Fruit fly (Drosophila melanogaster) whole organism, embryonic: Measurements from ENCODE around the gene CG4230.

Source experiments
- Bgb ChIP-seq: fragments of 200-800 bp; sonication (Bioruptor generic); IDR thresholded peaks from 2 replicates; pipeline ENCODE4 v1.3.6; 2022; ENCODE audit warnings: missing biosample characterization, missing genetic modification characterization; ENCODE audit not compliant: partially characterized antibody
- BtbVII ChIP-seq: fragments of 200-800 bp; sonication (Bioruptor generic); optimal IDR thresholded peaks from 3 replicates; lab custom pipeline; 2017; ENCODE audit warnings: missing biosample characterization, mild to moderate bottlenecking, missing genetic modification characterization
- CG10274 ChIP-seq: fragments of 200-800 bp; sonication (Bioruptor generic); optimal IDR thresholded peaks from 3 replicates; lab custom pipeline; 2017; ENCODE audit warnings: missing biosample characterization, mild to moderate bottlenecking, missing genetic modification characterization
- CG11560 ChIP-seq: fragments of 200-800 bp; sonication (Bioruptor generic); IDR thresholded peaks from 3 replicates; pipeline ENCODE4 v1.3.6; 2022; ENCODE audit warnings: missing biosample characterization, missing genetic modification characterization
- CG11723 ChIP-seq: fragments of 200-800 bp; sonication (Bioruptor generic); optimal IDR thresholded peaks from 2 replicates; lab custom pipeline; 2017; ENCODE audit warnings: missing biosample characterization, mild to moderate bottlenecking, missing genetic modification characterization
- CG13296 ChIP-seq: fragments of 200-800 bp; sonication (Bioruptor generic); optimal IDR thresholded peaks from 3 replicates; lab custom pipeline; 2018; ENCODE audit warnings: missing biosample characterization, mild to moderate bottlenecking, missing genetic modification characterization
- CG14710 ChIP-seq: fragments of 200-800 bp; sonication (Bioruptor generic); optimal IDR thresholded peaks from 3 replicates; lab custom pipeline; 2019; ENCODE audit warnings: missing biosample characterization, mild to moderate bottlenecking, missing genetic modification characterization, moderate library complexity
- CG1792 ChIP-seq: fragments of 200-800 bp; sonication (Bioruptor generic); optimal IDR thresholded peaks from 2 replicates; lab custom pipeline; 2016; ENCODE audit warnings: missing biosample characterization, missing genetic modification characterization
- CG1832 ChIP-seq: fragments of 200-800 bp; sonication (Bioruptor generic); optimal IDR thresholded peaks from 2 replicates; lab custom pipeline; 2017; ENCODE audit warnings: missing biosample characterization, mild to moderate bottlenecking, missing genetic modification characterization, inconsistent platforms
- CG2116 ChIP-seq: fragments of 200-800 bp; sonication (Bioruptor generic); optimal IDR thresholded peaks from 3 replicates; lab custom pipeline; 2018; ENCODE audit warnings: missing biosample characterization, mild to moderate bottlenecking, missing genetic modification characterization
- CG2199 ChIP-seq: fragments of 200-800 bp; sonication (Bioruptor generic); IDR thresholded peaks from 3 replicates; pipeline ENCODE4 v1.3.6; 2022; ENCODE audit warnings: missing biosample characterization, missing genetic modification characterization
- CG2712 ChIP-seq: fragments of 200-800 bp; optimal IDR thresholded peaks from 3 replicates; lab custom pipeline; 2019; ENCODE audit warnings: missing biosample characterization, mild to moderate bottlenecking, missing genetic modification characterization, moderate library complexity
- CG30431 ChIP-seq: fragments of 200-800 bp; sonication (Bioruptor generic); optimal IDR thresholded peaks from 2 replicates; lab custom pipeline; 2017; ENCODE audit warnings: missing biosample characterization, missing genetic modification characterization
- CG3838 ChIP-seq: fragments of 200-800 bp; sonication (Bioruptor generic); optimal IDR thresholded peaks from 3 replicates; lab custom pipeline; 2016; ENCODE audit warnings: missing biosample characterization, missing genetic modification characterization
- CG7357 ChIP-seq: fragments of 200-800 bp; sonication (Bioruptor generic); IDR thresholded peaks from 3 replicates; pipeline ENCODE4 v1.3.6; 2022; ENCODE audit warnings: missing biosample characterization, missing genetic modification characterization
- CG8944 ChIP-seq: fragments of 200-800 bp; sonication (Bioruptor generic); optimal IDR thresholded peaks from 3 replicates; lab custom pipeline; 2016; ENCODE audit warnings: missing biosample characterization, missing genetic modification characterization
- CrebB ChIP-seq: fragments of 200-800 bp; sonication (Bioruptor generic); optimal IDR thresholded peaks from 3 replicates; lab custom pipeline; 2018; ENCODE audit warnings: missing biosample characterization, mild to moderate bottlenecking, missing genetic modification characterization
- Dip2 ChIP-seq: fragments of 200-800 bp; sonication (Bioruptor generic); IDR thresholded peaks from 2 replicates; pipeline ENCODE4 v1.3.6; 2022; ENCODE audit warnings: missing biosample characterization, missing genetic modification characterization
- Fer1 ChIP-seq: fragments of 200-800 bp; sonication (Bioruptor generic); optimal IDR thresholded peaks from 2 replicates; lab custom pipeline; 2017; ENCODE audit warnings: missing biosample characterization, mild to moderate bottlenecking, missing genetic modification characterization
- HLH4C ChIP-seq: fragments of 200-800 bp; sonication (Bioruptor generic); IDR thresholded peaks from 3 replicates; pipeline ENCODE4 v1.3.6; 2022; ENCODE audit warnings: missing biosample characterization, missing genetic modification characterization; ENCODE audit not compliant: partially characterized antibody
- Hand ChIP-seq: fragments of 200-800 bp; sonication (Bioruptor generic); optimal IDR thresholded peaks from 2 replicates; lab custom pipeline; 2017; ENCODE audit warnings: mild to moderate bottlenecking, missing biosample characterization, missing genetic modification reagents, missing genetic modification characterization
- HmgZ ChIP-seq: fragments of 200-800 bp; sonication (Bioruptor generic); optimal IDR thresholded peaks from 2 replicates; lab custom pipeline; 2018; ENCODE audit warnings: missing biosample characterization, mild to moderate bottlenecking, missing genetic modification characterization
- Hr78 ChIP-seq, 2 experiments: fragments of 200-800 bp in 1 of 2; fragments of >200 bp in 1 of 2; sonication (Bioruptor generic) in 1 of 2; optimal IDR thresholded peaks; 2 replicates each; lab custom pipeline; 2017 to 2019; ENCODE audit warnings: missing biosample characterization in 2 of 2, missing genetic modification characterization in 2 of 2, mild to moderate bottlenecking in 1 of 2, moderate library complexity in 1 of 2
- MBD-R2 ChIP-seq: fragments of 200-800 bp; sonication (Bioruptor generic); IDR thresholded peaks from 2 replicates; pipeline ENCODE4 v1.3.6; 2022; ENCODE audit warnings: missing biosample characterization, missing genetic modification characterization
- Meics ChIP-seq: fragments of 200-800 bp; sonication (Bioruptor generic); optimal IDR thresholded peaks from 2 replicates; lab custom pipeline; 2017; ENCODE audit warnings: missing biosample characterization, mild to moderate bottlenecking, missing genetic modification characterization
- NfI ChIP-seq: fragments of 200-800 bp; sonication (Bioruptor generic); optimal IDR thresholded peaks from 3 replicates; lab custom pipeline; 2018; ENCODE audit warnings: missing biosample characterization, mild to moderate bottlenecking, missing genetic modification characterization, moderate library complexity
- Ravus ChIP-seq: fragments of 200-800 bp; sonication (Bioruptor generic); IDR thresholded peaks from 2 replicates; pipeline ENCODE4 v1.3.6; 2022; ENCODE audit warnings: missing biosample characterization, missing genetic modification characterization
- TFAM ChIP-seq: fragments of 200-800 bp; sonication (Bioruptor generic); optimal IDR thresholded peaks from 2 replicates; lab custom pipeline; 2017; ENCODE audit warnings: missing biosample characterization, missing genetic modification characterization, inconsistent platforms
- Trl ChIP-seq, 3 experiments: fragments of >200 bp in 2 of 3; fragments of 200-800 bp in 1 of 3; sonication (Bioruptor generic) in 1 of 3; optimal IDR thresholded peaks; 2 replicates in 1 of 3; 3 replicates in 2 of 3; lab custom pipeline; 2016 to 2017; ENCODE audit warnings: missing biosample characterization in 1 of 3, missing genetic modification characterization in 1 of 3
- abd-A ChIP-seq: fragments of 200-800 bp; sonication (Bioruptor generic); optimal IDR thresholded peaks from 3 replicates; lab custom pipeline; 2019; ENCODE audit warnings: missing biosample characterization, mild to moderate bottlenecking, missing genetic modification characterization, moderate library complexity
- cg ChIP-seq: fragments of 200-800 bp; sonication (Bioruptor generic); optimal IDR thresholded peaks from 3 replicates; lab custom pipeline; 2019; ENCODE audit warnings: missing biosample characterization, mild to moderate bottlenecking, missing genetic modification characterization, moderate library complexity
- cwo ChIP-seq: fragments of 200-800 bp; sonication (Bioruptor generic); optimal IDR thresholded peaks from 3 replicates; lab custom pipeline; 2017; ENCODE audit warnings: missing biosample characterization, missing genetic modification characterization, mild to moderate bottlenecking, moderate library complexity, missing genetic modification reagents
- ftz-f1 ChIP-seq: fragments of 200-800 bp; sonication (Bioruptor generic); optimal IDR thresholded peaks from 2 replicates; lab custom pipeline; 2016; ENCODE audit warnings: missing biosample characterization, missing genetic modification characterization
- grn ChIP-seq: fragments of 200-800 bp; sonication (Bioruptor generic); optimal IDR thresholded peaks from 3 replicates; lab custom pipeline; 2017; ENCODE audit warnings: missing biosample characterization, missing genetic modification characterization
- hbn ChIP-seq: fragments of 200-800 bp; sonication (Bioruptor generic); IDR thresholded peaks from 2 replicates; pipeline ENCODE4 v1.3.6; 2022; ENCODE audit warnings: missing biosample characterization, missing genetic modification characterization; ENCODE audit not compliant: partially characterized antibody
- her ChIP-seq: fragments of 200-800 bp; sonication (Bioruptor generic); optimal IDR thresholded peaks from 2 replicates; lab custom pipeline; 2016; ENCODE audit warnings: missing biosample characterization, missing genetic modification characterization
- kay ChIP-seq: fragments of 200-800 bp; sonication (Bioruptor generic); optimal IDR thresholded peaks from 2 replicates; lab custom pipeline; 2016; ENCODE audit warnings: missing biosample characterization, missing genetic modification characterization
- lov ChIP-seq, 2 experiments: fragments of 200-800 bp in 1 of 2; fragments of >200 bp in 1 of 2; sonication (Bioruptor generic) in 1 of 2; IDR thresholded peaks in 1 of 2; optimal IDR thresholded peaks in 1 of 2; 2 replicates in 1 of 2; 3 replicates in 1 of 2; pipeline versions ENCODE4 v1.3.6 to Lab custom; 2017 to 2022; ENCODE audit warnings: missing biosample characterization in 1 of 2, missing genetic modification characterization in 1 of 2
- nau ChIP-seq: fragments of 200-800 bp; sonication (Bioruptor generic); optimal IDR thresholded peaks from 3 replicates; lab custom pipeline; 2017; ENCODE audit warnings: missing biosample characterization, mild to moderate bottlenecking, missing genetic modification characterization, missing genetic modification reagents
- pb ChIP-seq: fragments of 200-800 bp; sonication (Bioruptor generic); optimal IDR thresholded peaks from 3 replicates; lab custom pipeline; 2016; ENCODE audit warnings: missing biosample characterization, missing genetic modification characterization
- pnt ChIP-seq: fragments of 200-800 bp; sonication (Bioruptor generic); optimal IDR thresholded peaks from 3 replicates; lab custom pipeline; 2016; ENCODE audit warnings: missing biosample characterization, missing genetic modification characterization
- pzg ChIP-seq: fragments of 200-800 bp; sonication (Bioruptor generic); optimal IDR thresholded peaks from 3 replicates; lab custom pipeline; 2018; ENCODE audit warnings: missing biosample characterization, mild to moderate bottlenecking, missing genetic modification characterization, moderate library complexity
- repo ChIP-seq: fragments of 200-800 bp; sonication (Bioruptor generic); optimal IDR thresholded peaks from 2 replicates; lab custom pipeline; 2016; ENCODE audit warnings: missing biosample characterization, missing genetic modification characterization
- shn ChIP-seq: fragments of 200-800 bp; sonication (Bioruptor generic); optimal IDR thresholded peaks from 3 replicates; lab custom pipeline; 2016; ENCODE audit warnings: missing biosample characterization, missing genetic modification characterization
- sug ChIP-seq: fragments of 200-800 bp; optimal IDR thresholded peaks from 2 replicates; lab custom pipeline; 2019; ENCODE audit warnings: missing biosample characterization, mild to moderate bottlenecking, missing genetic modification characterization, moderate library complexity
- tna ChIP-seq: fragments of 200-800 bp; sonication (Bioruptor generic); IDR thresholded peaks from 2 replicates; pipeline ENCODE4 v1.3.6; 2022; ENCODE audit warnings: missing biosample characterization, missing genetic modification characterization; ENCODE audit not compliant: partially characterized antibody
- ttk ChIP-seq: fragments of 200-800 bp; sonication (Bioruptor generic); IDR thresholded peaks from 2 replicates; pipeline ENCODE4 v2.1.2; 2022; ENCODE audit warnings: missing biosample characterization, missing genetic modification characterization

CG4230 gene

DNA sequence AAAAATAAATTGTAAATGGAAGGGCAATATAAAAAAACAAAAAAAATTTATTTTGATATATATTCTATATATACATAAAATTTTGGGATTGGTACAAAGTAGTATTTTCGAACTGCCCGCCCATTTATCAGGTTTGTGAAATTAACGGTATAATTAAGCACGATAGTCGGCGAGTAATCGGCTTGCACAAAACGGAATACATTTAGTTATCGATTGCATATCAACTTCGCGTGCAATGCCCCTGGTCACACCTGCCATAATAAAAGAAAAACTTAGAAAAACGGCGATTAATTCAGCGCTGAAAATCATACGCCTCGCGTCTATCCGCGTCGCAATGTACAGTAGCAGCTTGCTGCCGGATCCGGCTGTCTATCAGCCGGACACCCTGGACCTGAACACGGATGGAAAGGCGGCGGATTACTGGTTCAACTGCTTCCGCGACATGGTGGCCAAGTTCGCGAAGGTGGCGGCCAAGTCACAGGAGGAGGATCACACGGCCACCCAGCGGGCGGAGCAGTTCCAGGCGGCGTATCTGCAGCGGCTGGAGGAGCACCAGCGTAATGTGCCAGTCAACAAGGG is 2.2 kb upstream of the CG4230 start, which contains the start of gene CG5828 (continued):
- TF ChIP-seq pzg (GFP tag; lab: Kevin White, UChicago) (peak; percentile 45), nau (GFP tag; lab: Kevin White, UChicago) (no peak), CG7357 (GFP tag; lab: Robert Waterston, UW) (no peak), TFAM (GFP tag; lab: Kevin White, UChicago) (no peak), her (GFP tag; lab: Kevin White, UChicago) (no peak), CG8944 (GFP tag; lab: Kevin White, UChicago) (no peak), tna (no peak), CG2116 (GFP tag; lab: Kevin White, UChicago) (peak; percentile 85), CG14710 (tag; lab: Kevin White, UChicago) (peak; percentile 61), CG2712 (tag; lab: Kevin White, UChicago) (peak; percentile 8), cg (no peak), Bgb (GFP tag; lab: Robert Waterston, UW) (peak; percentile 64), hbn (peak; percentile 37; the same call in 1 of the 2 replicates), Dip2 (GFP tag; lab: Robert Waterston, UW) (no peak), ftz-f1 (GFP tag; lab: Kevin White, UChicago) (no peak), CrebB (tag; lab: Kevin White, UChicago) (no peak), CG10274 (GFP tag; lab: Kevin White, UChicago) (no peak), repo (GFP tag; lab: Kevin White, UChicago) (no peak), CG11560 (tag; lab: Robert Waterston, UW) (no peak), Hr78 (GFP tag; optimal IDR thresholded peaks at IDR 0.05; lab: Kevin White, UChicago) (no peak), Ravus (no peak), MBD-R2 (peak; percentile 58), pnt (GFP tag; lab: Kevin White, UChicago) (no peak), cwo (GFP tag; lab: Kevin White, UChicago) (no peak), NfI (GFP tag; lab: Kevin White, UChicago) (no peak), pb (GFP tag; lab: Kevin White, UChicago) (no peak)

dm6 chr2L:5095350-5095962 is 571 bp upstream of the CG4230 start:
- 0 out of 3 replicates have a peak, but pooled peaks have one; percentile 14 for TF ChIP-seq CG2199 (GFP tag; lab: Robert Waterston, UW)
- TF ChIP-seq CG3838 (GFP tag; lab: Kevin White, UChicago), result no peak
- TF ChIP-seq abd-A (tag; lab: Kevin White, UChicago), result peak; percentile 38
- TF ChIP-seq grn (GFP tag; lab: Kevin White, UChicago), result peak; percentile 38
- peak; percentile 54 for TF ChIP-seq sug (tag; lab: Kevin White, UChicago)
- TF ChIP-seq shn (GFP tag; lab: Kevin White, UChicago), result no peak
- no peak for TF ChIP-seq kay (GFP tag; lab: Kevin White, UChicago)
- no peak for TF ChIP-seq CG30431 (GFP tag; lab: Kevin White, UChicago)
- TF ChIP-seq CG1832 (GFP tag; lab: Kevin White, UChicago), result no peak
- no peak for TF ChIP-seq ftz-f1 (GFP tag; lab: Kevin White, UChicago)
- peak; percentile 59 for TF ChIP-seq CG13296 (GFP tag; lab: Kevin White, UChicago)
- no peak for TF ChIP-seq CG1792 (GFP tag; lab: Kevin White, UChicago)
- TF ChIP-seq Trl (optimal IDR thresholded peaks at IDR 0.05; lab: Kevin White, UChicago), result no peak
- no peak for TF ChIP-seq Trl (GFP tag; optimal IDR thresholded peaks at IDR 0.05; lab: Kevin White, UChicago)
- no peak for TF ChIP-seq ttk
- peak; percentile 5 for TF ChIP-seq Hand (GFP tag; lab: Kevin White, UChicago)
- no peak for TF ChIP-seq lov (optimal IDR thresholded peaks at IDR 0.05; lab: Kevin White, UChicago)
- no peak for TF ChIP-seq lov (GFP tag; IDR thresholded peaks at IDR 0.05; lab: Robert Waterston, UW)
- no peak for TF ChIP-seq CG11723
- TF ChIP-seq CrebB (tag; lab: Kevin White, UChicago), result peak; percentile 6
- TF ChIP-seq HLH4C, result no peak
- TF ChIP-seq HmgZ (tag; lab: Kevin White, UChicago), result peak; percentile 2
- TF ChIP-seq BtbVII (GFP tag; lab: Kevin White, UChicago), result peak; percentile 15
- peak; percentile 12 for TF ChIP-seq Meics (GFP tag; lab: Kevin White, UChicago)
- TF ChIP-seq Fer1 (GFP tag; lab: Kevin White, UChicago), result peak; percentile 24
